Fruit fly (Drosophila melanogaster) whole organism, adult: Measurements from ENCODE around the gene nAChRalpha7.

Experiments
- CG11617 ChIP-seq: fragments of 200-800 bp; sonication (Bioruptor generic); optimal IDR thresholded peaks from 2 replicates; lab custom pipeline; 2017; ENCODE audit warnings: mild to moderate bottlenecking, missing biosample characterization, missing genetic modification reagents, missing genetic modification characterization
- CG12768 ChIP-seq: fragments of 200-800 bp; sonication (Bioruptor generic); optimal IDR thresholded peaks from 2 replicates; lab custom pipeline; 2017; ENCODE audit warnings: missing biosample characterization, missing genetic modification characterization, mild to moderate bottlenecking, moderate library complexity, missing genetic modification reagents
- CG14711 ChIP-seq: fragments of 200-800 bp; sonication (Bioruptor generic); optimal IDR thresholded peaks from 2 replicates; lab custom pipeline; 2018; ENCODE audit warnings: missing biosample characterization, mild to moderate bottlenecking, missing genetic modification characterization, moderate library complexity
- CG1620 ChIP-seq: fragments of 200-800 bp; sonication (Bioruptor generic); optimal IDR thresholded peaks from 2 replicates; lab custom pipeline; 2016; ENCODE audit warnings: missing biosample characterization, missing genetic modification characterization
- CG33017 ChIP-seq: fragments of 200-800 bp; sonication (Bioruptor generic); optimal IDR thresholded peaks from 2 replicates; lab custom pipeline; 2018; ENCODE audit warnings: missing biosample characterization, mild to moderate bottlenecking, missing genetic modification characterization, moderate library complexity
- CG5204 ChIP-seq: fragments of 200-800 bp; sonication (Bioruptor generic); optimal IDR thresholded peaks from 2 replicates; lab custom pipeline; 2016; ENCODE audit warnings: missing biosample characterization, missing genetic modification characterization
- CG7045 ChIP-seq: fragments of 200-800 bp; sonication (Bioruptor generic); optimal IDR thresholded peaks from 2 replicates; lab custom pipeline; 2017; ENCODE audit warnings: missing biosample characterization, mild to moderate bottlenecking, missing genetic modification characterization
- CG7101 ChIP-seq: fragments of 200-800 bp; sonication (Bioruptor generic); optimal IDR thresholded peaks from 2 replicates; lab custom pipeline; 2018; ENCODE audit warnings: missing biosample characterization, mild to moderate bottlenecking, missing genetic modification characterization, moderate library complexity
- Clk ChIP-seq: fragments of 200-800 bp; sonication (Bioruptor generic); optimal IDR thresholded peaks from 2 replicates; lab custom pipeline; 2017; ENCODE audit warnings: missing biosample characterization, missing genetic modification characterization
- Crg-1 ChIP-seq: fragments of 200-800 bp; sonication (Bioruptor generic); optimal IDR thresholded peaks from 2 replicates; lab custom pipeline; 2016; ENCODE audit warnings: missing biosample characterization, missing genetic modification characterization
- Hr96 ChIP-seq: fragments of 200-800 bp; sonication (Bioruptor generic); optimal IDR thresholded peaks from 2 replicates; lab custom pipeline; 2016; ENCODE audit warnings: missing biosample characterization, missing genetic modification characterization
- Mnt ChIP-seq: fragments of 200-800 bp; sonication (Bioruptor generic); optimal IDR thresholded peaks from 2 replicates; lab custom pipeline; 2016; ENCODE audit warnings: missing biosample characterization, mild to moderate bottlenecking, missing genetic modification characterization
- bab1 ChIP-seq: fragments of 200-800 bp; sonication (Bioruptor generic); optimal IDR thresholded peaks from 3 replicates; lab custom pipeline; 2019; ENCODE audit warnings: missing biosample characterization, mild to moderate bottlenecking, missing genetic modification characterization, moderate library complexity
- cic ChIP-seq: fragments of 200-800 bp; sonication (Bioruptor generic); optimal IDR thresholded peaks from 2 replicates; lab custom pipeline; 2017; ENCODE audit warnings: missing biosample characterization, mild to moderate bottlenecking, missing genetic modification characterization, moderate library complexity
- cnc ChIP-seq, 2 experiments: fragments of >200 bp; optimal IDR thresholded peaks; 2 replicates each; lab custom pipeline; 2017
- kay ChIP-seq: fragments of 200-800 bp; sonication (Bioruptor generic); peaks from one replicate; lab custom pipeline; 2016; ENCODE audit warnings: missing biosample characterization, missing genetic modification characterization, borderline replicate concordance
- ovo ChIP-seq: fragments of 200-800 bp; sonication (Bioruptor generic); optimal IDR thresholded peaks from 2 replicates; lab custom pipeline; 2016; ENCODE audit warnings: missing biosample characterization, missing genetic modification characterization
- pad ChIP-seq: fragments of 200-800 bp; sonication (Bioruptor generic); optimal IDR thresholded peaks from 3 replicates; lab custom pipeline; 2017; ENCODE audit warnings: missing biosample characterization, missing genetic modification characterization, mild to moderate bottlenecking, moderate library complexity, missing genetic modification reagents
- tj ChIP-seq: fragments of 200-800 bp; sonication (Bioruptor generic); optimal IDR thresholded peaks from 3 replicates; lab custom pipeline; 2017; ENCODE audit warnings: missing biosample characterization, mild to moderate bottlenecking, missing genetic modification characterization, moderate library complexity
- toe ChIP-seq: fragments of 200-800 bp; sonication (Bioruptor generic); optimal IDR thresholded peaks from 2 replicates; lab custom pipeline; 2016; ENCODE audit warnings: missing biosample characterization, missing genetic modification characterization

nAChRalpha7 gene

dm6 chrX:19322945-19323834 lies 25.1 kb downstream of the nAChRalpha7 start:
- no peak for TF ChIP-seq bab1 (GFP tag; lab: Kevin White, UChicago)
- peak; percentile 67 for TF ChIP-seq kay (GFP tag; lab: Kevin White, UChicago)

dm6 chrX:19321820-19322708 lies 26.2 kb downstream of the nAChRalpha7 start, which contains the start of gene out:
TSS of gene out (minus strand) at chrX:19322106.
- TF ChIP-seq bab1 (GFP tag; lab: Kevin White, UChicago) = peak; percentile 94
- TF ChIP-seq ovo (GFP tag; lab: Kevin White, UChicago) = peak; percentile 73
- peak; percentile 24 to 74 for TF ChIP-seq cnc (optimal IDR thresholded peaks at IDR 0.05; lab: Kevin White, UChicago)
- TF ChIP-seq cic (GFP tag; lab: Kevin White, UChicago) = peak; percentile 56
- peak; percentile 88 for TF ChIP-seq CG7045
- TF ChIP-seq CG7101 = peak; percentile 94
- TF ChIP-seq Hr96 (GFP tag; lab: Kevin White, UChicago) = peak; percentile 76
- peak; percentile 85 for TF ChIP-seq CG14711 (tag; lab: Kevin White, UChicago)
- peak; percentile 80 for TF ChIP-seq pad (GFP tag; lab: Kevin White, UChicago)
- peak; percentile 78 for TF ChIP-seq Clk (GFP tag; lab: Kevin White, UChicago)
- peak; percentile 80 for TF ChIP-seq toe (GFP tag; lab: Kevin White, UChicago)
- peak; percentile 78 for TF ChIP-seq tj
- peak; percentile 84 for TF ChIP-seq CG12768
- TF ChIP-seq CG5204 = peak; percentile 83
- TF ChIP-seq CG33017 (tag; lab: Kevin White, UChicago) = peak; percentile 84
- TF ChIP-seq CG1620 (GFP tag; lab: Kevin White, UChicago) = peak; percentile 87
- TF ChIP-seq Mnt (GFP tag; lab: Kevin White, UChicago) = peak; percentile 77
- peak; percentile 73 for TF ChIP-seq Crg-1 (GFP tag; lab: Kevin White, UChicago)
- peak; percentile 95 for TF ChIP-seq CG11617 (GFP tag; lab: Kevin White, UChicago)
- peak; percentile 43 for TF ChIP-seq kay (GFP tag; lab: Kevin White, UChicago)

dm6 chrX:19318924-19319323 lies 29.3 kb downstream of the nAChRalpha7 start:
- TF ChIP-seq pad (GFP tag; lab: Kevin White, UChicago) = no peak
- TF ChIP-seq ovo (GFP tag; lab: Kevin White, UChicago) = no peak
- no peak for TF ChIP-seq cic (GFP tag; lab: Kevin White, UChicago)
- no peak for TF ChIP-seq CG7045
- no peak for TF ChIP-seq kay (GFP tag; lab: Kevin White, UChicago)
- no peak for TF ChIP-seq toe (GFP tag; lab: Kevin White, UChicago)
- TF ChIP-seq CG5204 = no peak

- TF ChIP-seq CG33017 (tag; lab: Kevin White, UChicago) = peak; percentile 71
- peak; percentile 44 for TF ChIP-seq pad (GFP tag; lab: Kevin White, UChicago)
- TF ChIP-seq bab1 (GFP tag; lab: Kevin White, UChicago) = peak; percentile 50
- TF ChIP-seq kay (GFP tag; lab: Kevin White, UChicago) = no peak
- TF ChIP-seq CG7101 = peak; percentile 77
- TF ChIP-seq tj = peak; percentile 34
- TF ChIP-seq cic (GFP tag; lab: Kevin White, UChicago) = peak; percentile 49
- no peak for TF ChIP-seq toe (GFP tag; lab: Kevin White, UChicago)
- TF ChIP-seq CG14711 (tag; lab: Kevin White, UChicago) = peak; percentile 70
- no peak for TF ChIP-seq CG5204
- TF ChIP-seq Mnt (GFP tag; lab: Kevin White, UChicago) = no peak
- no peak for TF ChIP-seq CG7045
- no peak for TF ChIP-seq Clk (GFP tag; lab: Kevin White, UChicago)
- TF ChIP-seq CG11617 (GFP tag; lab: Kevin White, UChicago) = peak; percentile 69
- no peak for TF ChIP-seq Hr96 (GFP tag; lab: Kevin White, UChicago)
- no peak for TF ChIP-seq CG1620 (GFP tag; lab: Kevin White, UChicago)
Measured at dm6 chrX:19317058-19317767, 31.0 kb downstream of the nAChRalpha7 start.

dm6 chrX:19316583-19316982 lies 31.7 kb downstream of the nAChRalpha7 start:
- peak; percentile 16 for TF ChIP-seq ovo (GFP tag; lab: Kevin White, UChicago)
- TF ChIP-seq Crg-1 (GFP tag; lab: Kevin White, UChicago) = no peak
